Worm (Caenorhabditis elegans) whole organism, young adult: ENCODE results near the gene T28D9.11.

Source experiments
- C17E4.6 ChIP-seq: fragments of 200-800 bp; sonication (Bioruptor generic); IDR thresholded peaks from 2 replicates; pipeline ENCODE4 v1.3.6; 2022; ENCODE audit warnings: missing genetic modification reagents, missing genetic modification characterization, missing compliant biosample characterization
- F23B12.7 ChIP-seq: sonication (generic microtip); optimal IDR thresholded peaks from 2 replicates; lab custom pipeline; 2017; ENCODE audit warnings: missing genetic modification characterization, mild to moderate bottlenecking, missing compliant biosample characterization, antibody characterized with exemption, moderate library complexity; ENCODE audit not compliant: insufficient read depth
- F49E8.2 ChIP-seq: sonication (generic microtip); optimal IDR thresholded peaks from 3 replicates; lab custom pipeline; 2017; ENCODE audit warnings: missing genetic modification characterization, mild to moderate bottlenecking, missing compliant biosample characterization, antibody characterized with exemption, moderate library complexity; ENCODE audit not compliant: insufficient read depth
- F57C9.4 ChIP-seq: sonication (generic microtip); optimal IDR thresholded peaks from 2 replicates; lab custom pipeline; 2017; ENCODE audit warnings: mild to moderate bottlenecking, missing genetic modification characterization, missing compliant biosample characterization
- K11D2.4 ChIP-seq: fragments of 200-800 bp; sonication (Bioruptor generic); IDR thresholded peaks from 2 replicates; pipeline ENCODE4 v1.3.6; 2022; ENCODE audit warnings: missing genetic modification reagents, missing genetic modification characterization, missing compliant biosample characterization
- K12H6.12 ChIP-seq: fragments of 200-800 bp; sonication (Bioruptor generic); optimal IDR thresholded peaks from 2 replicates; lab custom pipeline; 2018; ENCODE audit warnings: mild to moderate bottlenecking, missing genetic modification characterization, missing compliant biosample characterization
- Y56A3A.18 ChIP-seq: fragments of 200-800 bp; sonication (Bioruptor generic); IDR thresholded peaks from 2 replicates; pipeline ENCODE4 v1.3.6; 2022; ENCODE audit warnings: missing genetic modification reagents, missing genetic modification characterization, missing compliant biosample characterization
- aptf-2 ChIP-seq: fragments of 200-800 bp; sonication (Bioruptor generic); conservative IDR thresholded peaks from 2 replicates; pipeline ENCODE4 v1.3.6; 2022; ENCODE audit warnings: missing genetic modification reagents, missing genetic modification characterization, missing compliant biosample characterization
- atf-7 ChIP-seq: sonication (generic microtip); optimal IDR thresholded peaks from 2 replicates; lab custom pipeline; 2017; ENCODE audit warnings: mild to moderate bottlenecking, missing genetic modification characterization, missing compliant biosample characterization
- attf-3 ChIP-seq: fragments of 200-800 bp; sonication (Bioruptor generic); conservative IDR thresholded peaks from 2 replicates; pipeline ENCODE4 v1.3.6; 2022; ENCODE audit warnings: missing genetic modification reagents, missing genetic modification characterization, missing compliant biosample characterization
- bed-1 ChIP-seq: fragments of 200-800 bp; sonication (Bioruptor generic); IDR thresholded peaks from 2 replicates; pipeline ENCODE4 v1.3.6; 2022; ENCODE audit warnings: missing genetic modification reagents, missing genetic modification characterization, missing compliant biosample characterization
- bed-2 ChIP-seq: fragments of 200-800 bp; sonication (Bioruptor generic); IDR thresholded peaks from 2 replicates; pipeline ENCODE4 v1.3.6; 2022; ENCODE audit warnings: missing genetic modification reagents, missing genetic modification characterization, missing compliant biosample characterization
- ceh-100 ChIP-seq: fragments of 200-800 bp; sonication (Bioruptor generic); IDR thresholded peaks from 2 replicates; pipeline ENCODE4 v1.3.6; 2022; ENCODE audit warnings: missing genetic modification reagents, missing genetic modification characterization, missing compliant biosample characterization
- ceh-91 ChIP-seq: fragments of 200-800 bp; sonication (Bioruptor generic); IDR thresholded peaks from 2 replicates; pipeline ENCODE4 v1.3.6; 2022; ENCODE audit warnings: missing genetic modification reagents, missing genetic modification characterization, missing compliant biosample characterization
- die-1 ChIP-seq: sonication (generic microtip); optimal IDR thresholded peaks from 2 replicates; lab custom pipeline; 2016; ENCODE audit warnings: missing genotype, mild to moderate bottlenecking, missing genetic modification characterization, missing compliant biosample characterization
- dpl-1 ChIP-seq: fragments of 150-350 bp; optimal IDR thresholded peaks from 2 replicates; lab custom pipeline; 2014; ENCODE audit warnings: missing biosample characterization, missing genetic modification reagents, missing genetic modification characterization
- efl-1 ChIP-seq: fragments of 150-350 bp; optimal IDR thresholded peaks from 2 replicates; lab custom pipeline; 2014; ENCODE audit warnings: missing biosample characterization, missing genetic modification reagents, missing genetic modification characterization
- egl-18 ChIP-seq: fragments of 200-800 bp; sonication (Bioruptor generic); IDR thresholded peaks from 2 replicates; pipeline ENCODE4 v1.3.6; 2022; ENCODE audit warnings: missing genetic modification reagents, missing genetic modification characterization, missing compliant biosample characterization
- egrh-3 ChIP-seq: fragments of 200-800 bp; sonication (Bioruptor generic); IDR thresholded peaks from 2 replicates; pipeline ENCODE4 v1.3.6; 2022; ENCODE audit warnings: missing genetic modification reagents, missing genetic modification characterization, missing compliant biosample characterization
- ekl-4 ChIP-seq: fragments of 200-800 bp; sonication (Bioruptor generic); IDR thresholded peaks from 2 replicates; pipeline ENCODE4 v1.3.6; 2022; ENCODE audit warnings: missing genetic modification reagents, missing genetic modification characterization, missing compliant biosample characterization
- fkh-3 ChIP-seq: sonication (generic microtip); optimal IDR thresholded peaks from 2 replicates; lab custom pipeline; 2016; ENCODE audit warnings: mild to moderate bottlenecking, missing genetic modification characterization, missing compliant biosample characterization
- hlh-12 ChIP-seq: sonication (generic microtip); optimal IDR thresholded peaks from 2 replicates; lab custom pipeline; 2016; ENCODE audit warnings: missing genetic modification characterization, missing compliant biosample characterization
- hlh-26 ChIP-seq: fragments of 200-800 bp; sonication (Bioruptor generic); conservative IDR thresholded peaks from 2 replicates; pipeline ENCODE4 v1.3.6; 2022; ENCODE audit warnings: missing genetic modification reagents, missing genetic modification characterization, missing compliant biosample characterization
- lin-26 ChIP-seq: fragments of 200-800 bp; sonication (Bioruptor generic); IDR thresholded peaks from 2 replicates; pipeline ENCODE4 v1.3.6; 2022; ENCODE audit warnings: missing genetic modification reagents, missing genetic modification characterization, missing compliant biosample characterization
- lin-35 ChIP-seq, 3 experiments: fragments of 150-350 bp in 2 of 3; sonication (generic microtip) in 1 of 3; optimal IDR thresholded peaks; 2 replicates each; lab custom pipeline; 2014 to 2018; ENCODE audit warnings: missing biosample characterization in 3 of 3, missing genetic modification characterization in 3 of 3, missing genetic modification reagents in 3 of 3
- lin-40 ChIP-seq: sonication (generic microtip); optimal IDR thresholded peaks from 2 replicates; lab custom pipeline; 2016; ENCODE audit warnings: missing genetic modification characterization, mild to moderate bottlenecking, missing compliant biosample characterization, missing genotype, missing genetic modification reagents
- lin-54 ChIP-seq: fragments of 200-800 bp; sonication (Bioruptor generic); optimal IDR thresholded peaks from 2 replicates; lab custom pipeline; 2018; ENCODE audit warnings: mild to moderate bottlenecking, missing genetic modification characterization, missing compliant biosample characterization
- lsl-1 ChIP-seq: fragments of 200-800 bp; sonication (Bioruptor generic); optimal IDR thresholded peaks from 2 replicates; lab custom pipeline; 2018; ENCODE audit warnings: mild to moderate bottlenecking, missing genetic modification characterization, moderate library complexity, missing compliant biosample characterization
- madf-8 ChIP-seq: fragments of 200-800 bp; sonication (Bioruptor generic); conservative IDR thresholded peaks from 2 replicates; pipeline ENCODE4 v1.3.6; 2022; ENCODE audit warnings: missing genetic modification reagents, missing genetic modification characterization, missing compliant biosample characterization
- mcd-1 ChIP-seq: fragments of 200-800 bp; sonication (Bioruptor generic); IDR thresholded peaks from 2 replicates; pipeline ENCODE4 v1.3.6; 2022; ENCODE audit warnings: missing genetic modification reagents, missing genetic modification characterization, missing compliant biosample characterization
- nhr-80 ChIP-seq: sonication (generic microtip); optimal IDR thresholded peaks from 2 replicates; lab custom pipeline; 2016; ENCODE audit warnings: missing genetic modification characterization, missing compliant biosample characterization
- rpc-1 ChIP-seq, 2 experiments: fragments of 150-350 bp in 1 of 2; sonication (generic microtip) in 1 of 2; optimal IDR thresholded peaks; 2 replicates each; lab custom pipeline; 2014 to 2018; ENCODE audit warnings: missing biosample characterization in 1 of 2, missing genetic modification characterization in 1 of 2, missing genetic modification reagents in 1 of 2, missing genotype in 1 of 2
- sdz-38 ChIP-seq: sonication (generic microtip); optimal IDR thresholded peaks from 2 replicates; lab custom pipeline; 2016; ENCODE audit warnings: missing genotype, missing genetic modification characterization, missing compliant biosample characterization
- sea-2 ChIP-seq: fragments of 200-800 bp; sonication (Bioruptor generic); IDR thresholded peaks from 2 replicates; pipeline ENCODE4 v1.3.6; 2022; ENCODE audit warnings: missing genetic modification characterization, missing compliant biosample characterization
- somi-1 ChIP-seq: fragments of 200-800 bp; sonication (Bioruptor generic); optimal IDR thresholded peaks from 2 replicates; lab custom pipeline; 2018; ENCODE audit warnings: mild to moderate bottlenecking, missing genetic modification characterization, missing compliant biosample characterization
- unc-62 ChIP-seq: fragments of 150-350 bp; optimal IDR thresholded peaks from 2 replicates; lab custom pipeline; 2014; ENCODE audit warnings: missing biosample characterization, missing genetic modification reagents, missing genetic modification characterization
- xnd-1 ChIP-seq: sonication (generic microtip); optimal IDR thresholded peaks from 2 replicates; lab custom pipeline; 2016; ENCODE audit warnings: missing genotype, missing genetic modification reagents, missing genetic modification characterization, missing compliant biosample characterization
- zim-3 ChIP-seq: sonication (generic microtip); optimal IDR thresholded peaks from 2 replicates; lab custom pipeline; 2017; ENCODE audit warnings: mild to moderate bottlenecking, missing genetic modification characterization, moderate library complexity, missing compliant biosample characterization

Gene T28D9.11

ce11 chrII:6491817-6492452, at the start of gene T28D9.11, which contains the start of gene T28D9.1 (continued):
- TF ChIP-seq lin-26 (peak; percentile 61; the same call in 1 of the 2 replicates), Y56A3A.18 (no peak), lin-40 (peak; percentile 22), lsl-1 (GFP tag; lab: Kevin White, UChicago) (no peak), ceh-100 (GFP tag; lab: Robert Waterston, UW) (no peak), bed-2 (0 out of 2 replicates have a peak, but pooled peaks have one; percentile 76), unc-62 (GFP tag; lab: Kevin White, UChicago) (no peak), rpc-1 (optimal IDR thresholded peaks at IDR 0.05; lab: Kevin White, UChicago) (no peak), rpc-1 (tag; optimal IDR thresholded peaks at IDR 0.05; lab: Kevin White, UChicago) (no peak), hlh-12 (tag; lab: Kevin White, UChicago) (no peak), madf-8 (GFP tag; lab: Robert Waterston, UW) (peak; percentile 23; the same call in 1 of the 2 replicates), F23B12.7 (tag; lab: Kevin White, UChicago) (no peak), zim-3 (tag; lab: Kevin White, UChicago) (no peak), sea-2 (GFP tag; lab: Robert Waterston, UW) (no peak), fkh-3 (tag; lab: Kevin White, UChicago) (no peak), atf-7 (tag; lab: Kevin White, UChicago) (no peak), egl-18 (GFP tag; lab: Robert Waterston, UW) (0 out of 2 replicates have a peak, but pooled peaks have one; percentile 40), attf-3 (GFP tag; lab: Robert Waterston, UW) (0 out of 2 replicates have a peak, but pooled peaks have one; percentile 28), somi-1 (no peak), K11D2.4 (peak; percentile 46; the same call in 1 of the 2 replicates), K12H6.12 (tag; lab: Kevin White, UChicago) (peak; percentile 64), nhr-80 (no peak), die-1 (tag; lab: Kevin White, UChicago) (peak; percentile 2), ekl-4 (GFP tag; lab: Robert Waterston, UW) (0 out of 2 replicates have a peak, but pooled peaks have one; percentile 35), xnd-1 (no peak), F49E8.2 (no peak), bed-1 (GFP tag; lab: Robert Waterston, UW) (no peak), egrh-3 (GFP tag; lab: Robert Waterston, UW) (peak; percentile 88), aptf-2 (GFP tag; lab: Robert Waterston, UW) (no peak), C17E4.6 (no peak), F57C9.4 (tag; lab: Kevin White, UChicago) (no peak), sdz-38 (no peak)
- TF ChIP-seq, all 124 proteins: peak for 32

ce11 chrII:6535957-6536424, 44.2 kb upstream of the T28D9.11 start, which contains the start of gene utp-20:
utp-20 (plus strand) TSS chrII:6536374.
- TF ChIP-seq efl-1 (GFP tag; lab: Kevin White, UChicago) (peak; percentile 70), hlh-26 (GFP tag; lab: Robert Waterston, UW) (no peak), lin-40 (no peak), lin-54 (GFP tag; lab: Kevin White, UChicago) (peak; percentile 83), lsl-1 (GFP tag; lab: Kevin White, UChicago) (peak; percentile 28), F23B12.7 (tag; lab: Kevin White, UChicago) (peak; percentile 95), ceh-91 (GFP tag; lab: Robert Waterston, UW) (no peak), mcd-1 (GFP tag; lab: Robert Waterston, UW) (peak; percentile 93), lin-35 (GFP tag; optimal IDR thresholded peaks at IDR 0.05; lab: Kevin White, UChicago) (peak in 1 of 3 experiments; percentile 79), dpl-1 (GFP tag; lab: Kevin White, UChicago) (peak; percentile 59)
